Worm (Caenorhabditis elegans) whole organism, midembryonic: Measurements from ENCODE around the gene fcmt-1.

Experiments used
- cog-1 ChIP-seq: sonication (generic microtip); optimal IDR thresholded peaks from 2 replicates; lab custom pipeline; 2016; ENCODE audit warnings: missing genetic modification characterization, missing compliant biosample characterization
- tab-1 ChIP-seq: fragments of 200-800 bp; sonication (Bioruptor generic); IDR thresholded peaks from 2 replicates; pipeline ENCODE4 v1.3.6; 2022; ENCODE audit warnings: missing genetic modification characterization, missing compliant biosample characterization
- ztf-23 ChIP-seq: fragments of 200-800 bp; sonication (Bioruptor generic); IDR thresholded peaks from 2 replicates; pipeline ENCODE4 v1.3.6; 2022; ENCODE audit warnings: missing genetic modification reagents, missing genetic modification characterization, missing compliant biosample characterization

DNA sequence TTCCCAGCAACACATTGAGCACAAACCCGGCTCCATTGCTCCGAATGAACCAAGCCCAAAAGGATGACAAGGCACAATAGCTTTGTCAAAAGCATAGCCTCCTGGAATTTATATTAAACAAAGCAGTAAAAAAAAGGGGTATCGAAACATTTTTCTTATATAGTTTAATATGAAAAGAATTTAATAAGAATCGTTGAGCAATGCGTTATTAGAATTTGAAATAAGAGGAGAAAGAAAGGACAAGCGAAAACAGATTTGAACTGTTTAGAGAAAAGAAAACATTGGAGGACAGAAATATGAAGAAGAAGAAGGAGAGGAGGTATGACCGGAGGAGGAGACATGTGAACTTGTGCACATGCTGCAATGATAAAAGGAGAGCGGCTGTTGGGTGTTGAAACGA is 24.2 kb downstream of the fcmt-1 start, which contains the start of gene C47D12.5:
- TF ChIP-seq tab-1 (no peak), cog-1 (tag; lab: Kevin White, UChicago) (no peak), ztf-23 (GFP tag; lab: Robert Waterston, UW) (no peak)
